Fruit fly (Drosophila melanogaster): ENCODE measurements around the gene yellow-c.

Gene yellow-c

DNA sequence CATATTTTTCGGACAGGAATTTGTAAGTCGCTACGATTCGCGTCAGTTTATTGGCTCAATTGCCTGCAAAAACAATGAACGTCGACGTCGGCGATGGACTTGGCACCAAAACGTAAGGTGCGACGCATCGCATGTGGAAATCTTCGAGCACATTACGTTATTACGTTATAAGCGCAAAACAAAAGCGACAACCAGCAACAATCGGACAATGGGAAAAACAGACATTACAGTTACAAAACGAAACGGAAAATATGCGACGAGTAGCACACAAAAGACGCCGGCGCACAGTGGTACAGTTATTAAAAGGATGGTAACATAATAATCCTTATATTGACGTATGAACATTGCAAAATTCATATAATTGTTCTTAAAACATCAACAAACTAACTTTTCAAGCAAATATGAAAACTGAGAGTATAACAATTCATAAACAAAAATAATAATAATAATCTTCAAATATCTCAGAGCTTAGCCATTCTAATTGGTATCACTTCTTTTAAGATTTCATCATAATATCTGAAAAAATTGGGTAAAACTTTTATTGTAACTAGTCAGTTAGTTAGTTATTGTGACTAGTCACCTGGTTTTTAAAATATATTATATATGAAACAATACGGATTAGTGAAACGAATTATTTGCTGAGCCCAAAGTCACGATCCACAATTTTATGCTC is 40.2 kb upstream of the yellow-c start (continued):
- TF ChIP-seq Opbp (GFP tag; IDR thresholded peaks at IDR 0.05; ENCODE audit: partially characterized antibody) (no peak), Hr3 (GFP tag; optimal IDR thresholded peaks at IDR 0.05) (peak; percentile 45), Doc3 (GFP tag; IDR thresholded peaks at IDR 0.05; ENCODE audit: partially characterized antibody) (no peak), gt (GFP tag; IDR thresholded peaks at IDR 0.05) (no peak), MESR4 (GFP tag; optimal IDR thresholded peaks at IDR 0.05) (no peak), sens (GFP tag) (peak; percentile 69), CG11085 (GFP tag; IDR thresholded peaks at IDR 0.05) (no peak), Doc2 (GFP tag; IDR thresholded peaks at IDR 0.05) (no peak), sima (GFP tag; optimal IDR thresholded peaks at IDR 0.05) (no peak), grau (tag; optimal IDR thresholded peaks at IDR 0.05) (peak; percentile 32), wdn (GFP tag; IDR thresholded peaks at IDR 0.05) (no peak), nom (GFP tag; optimal IDR thresholded peaks at IDR 0.05) (no peak), CG8924 (tag; optimal IDR thresholded peaks at IDR 0.05) (no peak), wek (GFP tag; optimal IDR thresholded peaks at IDR 0.05) (no peak), CG8290 (GFP tag; optimal IDR thresholded peaks at IDR 0.05) (no peak), CG8290 (tag; optimal IDR thresholded peaks at IDR 0.05) (no peak), gce (GFP tag; IDR thresholded peaks at IDR 0.05) (no peak), da (GFP tag; optimal IDR thresholded peaks at IDR 0.05) (no peak), CG15514 (GFP tag; optimal IDR thresholded peaks at IDR 0.05) (no peak), disco-r (GFP tag; optimal IDR thresholded peaks at IDR 0.05) (no peak), hb (GFP tag; IDR thresholded peaks at IDR 0.05; ENCODE audit: partially characterized antibody) (no peak), btn (GFP tag; optimal IDR thresholded peaks at IDR 0.05) (no peak), pb (GFP tag; optimal IDR thresholded peaks at IDR 0.05) (no peak), esg (GFP tag; conservative IDR thresholded peaks at IDR 0.05) (no peak), CG30020 (tag; optimal IDR thresholded peaks at IDR 0.05) (no peak), CkIIα-i1 (GFP tag; IDR thresholded peaks at IDR 0.05) (no peak), CG7372 (GFP tag; IDR thresholded peaks at IDR 0.05) (no peak), Dek (tag; optimal IDR thresholded peaks at IDR 0.05) (no peak), CG6813 (GFP tag; optimal IDR thresholded peaks at IDR 0.05) (no peak), CG9609 (GFP tag; optimal IDR thresholded peaks at IDR 0.05) (no peak), Aef1 (GFP tag; IDR thresholded peaks at IDR 0.05) (no peak), GATAe (GFP tag; conservative IDR thresholded peaks at IDR 0.05) (no peak), aop (GFP tag; IDR thresholded peaks at IDR 0.05) (no peak), CG17361 (GFP tag; IDR thresholded peaks at IDR 0.05) (no peak), CG8478 (optimal IDR thresholded peaks at IDR 0.05) (no peak), Nf-YB (GFP tag; optimal IDR thresholded peaks at IDR 0.05) (no peak), CG13894 (tag; optimal IDR thresholded peaks at IDR 0.05) (no peak), unc-4 (GFP tag; IDR thresholded peaks at IDR 0.05; ENCODE audit: partially characterized antibody) (no peak), Blimp-1 (GFP tag; optimal IDR thresholded peaks at IDR 0.05) (no peak), yki (optimal IDR thresholded peaks at IDR 0.05) (no peak), Bdp1 (GFP tag; optimal IDR thresholded peaks at IDR 0.05) (no peak), pum (GFP tag; optimal IDR thresholded peaks at IDR 0.05) (no peak), inv (GFP tag; IDR thresholded peaks at IDR 0.05; ENCODE audit: partially characterized antibody) (no peak), Nf-YA (GFP tag; IDR thresholded peaks at IDR 0.05) (no peak), HLH4C (GFP tag; IDR thresholded peaks at IDR 0.05; ENCODE audit: partially characterized antibody) (no peak), Ada2b (GFP tag; IDR thresholded peaks at IDR 0.05) (no peak), CG12299 (tag; optimal IDR thresholded peaks at IDR 0.05) (no peak), pfk (GFP tag; optimal IDR thresholded peaks at IDR 0.05) (no peak), NFAT (GFP tag; IDR thresholded peaks at IDR 0.05) (no peak), shn (GFP tag; optimal IDR thresholded peaks at IDR 0.05) (no peak), CG10654 (GFP tag; optimal IDR thresholded peaks at IDR 0.05) (no peak), lab (GFP tag; optimal IDR thresholded peaks at IDR 0.05) (no peak)

All from whole organism, embryonic.